Worm (Caenorhabditis elegans): ENCODE measurements around the gene best-23.

- no peak for TF ChIP-seq unc-130 (GFP tag; optimal IDR thresholded peaks at IDR 0.05)
- no peak for TF ChIP-seq dmd-9 (GFP tag; IDR thresholded peaks at IDR 0.05)
Measured at ce11 chrII:7911015-7911414, 3.6 kb upstream of the best-23 start, which contains the start of gene ZK675.4.
